Fruit fly (Drosophila melanogaster) whole organism, wandering third instar larva: Measurements from ENCODE around the gene Dip-C.

Experiments
- Abd-B ChIP-seq: fragments of >200 bp; optimal IDR thresholded peaks from 2 replicates; lab custom pipeline; 2017; ENCODE audit warnings: missing biosample characterization, missing genetic modification characterization
- CG9705 ChIP-seq: fragments of 200-800 bp; sonication (Bioruptor generic); optimal IDR thresholded peaks from 2 replicates; lab custom pipeline; 2018; ENCODE audit warnings: missing biosample characterization, mild to moderate bottlenecking, missing genetic modification characterization
- HLH106 ChIP-seq: fragments of 200-800 bp; optimal IDR thresholded peaks from 3 replicates; lab custom pipeline; 2019; ENCODE audit warnings: missing biosample characterization, mild to moderate bottlenecking, missing genetic modification characterization, moderate library complexity
- Hnf4 ChIP-seq: fragments of 200-800 bp; sonication (Bioruptor generic); optimal IDR thresholded peaks from 2 replicates; lab custom pipeline; 2016; ENCODE audit warnings: missing biosample characterization, mild to moderate bottlenecking, missing genetic modification characterization
- Hr78 ChIP-seq: fragments of >200 bp; optimal IDR thresholded peaks from 2 replicates; lab custom pipeline; 2017; ENCODE audit warnings: missing biosample characterization, missing genetic modification characterization
- Myc ChIP-seq: fragments of >200 bp; optimal IDR thresholded peaks from 2 replicates; lab custom pipeline; 2017
- N ChIP-seq: fragments of >200 bp; optimal IDR thresholded peaks from 2 replicates; lab custom pipeline; 2018; ENCODE audit warnings: missing biosample characterization, missing external identifiers, missing genetic modification characterization
- Sp1 ChIP-seq: fragments of 200-800 bp; sonication (Bioruptor generic); optimal IDR thresholded peaks from 3 replicates; lab custom pipeline; 2019; ENCODE audit warnings: missing biosample characterization, mild to moderate bottlenecking, missing genetic modification characterization, moderate library complexity
- dl ChIP-seq, 2 experiments: fragments of 175-275, 200-275 bp in 1 of 2; fragments of 200-275 bp in 1 of 2; sonication (Bioruptor generic); optimal IDR thresholded peaks; lab custom pipeline; 2018; ENCODE audit warnings: mild to moderate bottlenecking in 2 of 2, missing biosample characterization in 2 of 2, missing genetic modification characterization in 2 of 2, moderate library complexity in 2 of 2; ENCODE audit not compliant: partially characterized antibody in 2 of 2, insufficient read depth in 1 of 2
- foxo ChIP-seq, 2 experiments: fragments of 200-800 bp; sonication (Bioruptor generic); optimal IDR thresholded peaks; 2 replicates in 1 of 2; 3 replicates in 1 of 2; lab custom pipeline; 2016 to 2017; ENCODE audit warnings: missing biosample characterization in 2 of 2, missing genetic modification characterization in 2 of 2
- rgr ChIP-seq: fragments of 200-800 bp; sonication (Bioruptor generic); optimal IDR thresholded peaks from 3 replicates; lab custom pipeline; 2016; ENCODE audit warnings: missing biosample characterization, mild to moderate bottlenecking, missing genetic modification characterization
- usp ChIP-seq: fragments of >200 bp; optimal IDR thresholded peaks from 2 replicates; lab custom pipeline; 2017; ENCODE audit warnings: missing biosample characterization, missing genetic modification characterization

DNA sequence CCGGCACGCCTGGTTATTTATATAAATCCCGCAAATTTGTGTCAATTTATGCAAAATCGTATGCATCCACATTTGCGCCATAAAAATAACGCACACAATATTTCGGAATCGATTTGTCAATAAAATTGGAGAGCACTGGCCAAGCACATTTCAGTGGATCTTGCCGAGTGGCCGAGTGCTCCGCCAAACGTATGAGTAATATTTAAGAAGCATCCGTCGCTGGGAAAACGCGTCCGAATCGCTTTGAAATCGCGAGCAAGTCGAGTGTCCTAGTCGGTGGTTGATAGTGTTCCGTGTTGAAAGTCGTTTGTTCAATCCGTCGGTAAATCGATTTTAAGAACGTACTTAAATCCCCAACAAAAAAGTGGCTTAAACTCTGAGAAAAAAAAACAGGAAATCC is 26.6 kb downstream of the Dip-C start, which contains the start of gene CG33098:
- no peak for TF ChIP-seq rgr
- TF ChIP-seq Hr78: no peak
- TF ChIP-seq HLH106 (tag; lab: Kevin White, UChicago): no peak
- no peak for TF ChIP-seq Myc
- no peak for TF ChIP-seq usp (GFP tag; lab: Kevin White, UChicago)
- no peak for TF ChIP-seq foxo (GFP tag; optimal IDR thresholded peaks at IDR 0.05; lab: Kevin White, UChicago)
- TF ChIP-seq Abd-B (GFP tag; lab: Kevin White, UChicago): no peak
- TF ChIP-seq CG9705 (GFP tag; lab: Kevin White, UChicago): no peak
- TF ChIP-seq dl (GFP tag; optimal IDR thresholded peaks at IDR 0.05; lab: Kevin White, UChicago; ENCODE audit: insufficient read depth in 1 of 2, partially characterized antibody in 2 of 2): no peak
- no peak for TF ChIP-seq Hnf4 (GFP tag; lab: Kevin White, UChicago)
- no peak for TF ChIP-seq Sp1 (GFP tag; lab: Kevin White, UChicago)
- TF ChIP-seq N (GFP tag; lab: Kevin White, UChicago): no peak
